Worm (Caenorhabditis elegans) whole organism, early embryonic: ENCODE results near the gene mab-5.

Source experiments
- B0310.2 ChIP-seq: sonication (generic microtip); optimal IDR thresholded peaks from 2 replicates; lab custom pipeline; 2016; ENCODE audit warnings: mild to moderate bottlenecking, missing genetic modification characterization, missing compliant biosample characterization
- F13C5.2 ChIP-seq: sonication (generic microtip); optimal IDR thresholded peaks from 2 replicates; lab custom pipeline; 2017; ENCODE audit warnings: mild to moderate bottlenecking, missing genetic modification characterization, inconsistent platforms, missing compliant biosample characterization
- aly-1 ChIP-seq: sonication (generic microtip); optimal IDR thresholded peaks from 2 replicates; lab custom pipeline; 2016; ENCODE audit warnings: missing genetic modification characterization, missing compliant biosample characterization
- ama-1 ChIP-seq: fragments of 150-350 bp; optimal IDR thresholded peaks from 2 replicates; lab custom pipeline; 2014
- ceh-13 ChIP-seq: fragments of 200-800 bp; sonication (Bioruptor generic); optimal IDR thresholded peaks from 2 replicates; lab custom pipeline; 2018; ENCODE audit warnings: mild to moderate bottlenecking, missing genetic modification characterization, missing compliant biosample characterization
- ceh-36 ChIP-seq: sonication (generic microtip); optimal IDR thresholded peaks from 2 replicates; lab custom pipeline; 2016; ENCODE audit warnings: missing genetic modification characterization, inconsistent platforms, missing compliant biosample characterization
- ets-7 ChIP-seq: sonication (generic microtip); optimal IDR thresholded peaks from 2 replicates; lab custom pipeline; 2016; ENCODE audit warnings: missing genotype, missing genetic modification characterization, missing compliant biosample characterization
- flt-1 ChIP-seq: fragments of 200-800 bp; sonication (Bioruptor generic); IDR thresholded peaks from 2 replicates; pipeline ENCODE4 v1.3.6; 2022; ENCODE audit warnings: missing genetic modification characterization, missing compliant biosample characterization
- hmbx-1 ChIP-seq: sonication (generic microtip); optimal IDR thresholded peaks from 2 replicates; lab custom pipeline; 2016; ENCODE audit warnings: mild to moderate bottlenecking, missing genetic modification characterization, missing compliant biosample characterization
- hmg-4 ChIP-seq: fragments of 200-800 bp; sonication (Bioruptor generic); optimal IDR thresholded peaks from 2 replicates; lab custom pipeline; 2018; ENCODE audit warnings: mild to moderate bottlenecking, missing genetic modification characterization, missing compliant biosample characterization
- hnd-1 ChIP-seq: sonication (generic microtip); optimal IDR thresholded peaks from 2 replicates; lab custom pipeline; 2016; ENCODE audit warnings: missing genetic modification characterization, missing compliant biosample characterization
- pes-1 ChIP-seq: fragments of 200-800 bp; sonication (Bioruptor generic); IDR thresholded peaks from 2 replicates; pipeline ENCODE4 v1.3.6; 2022; ENCODE audit warnings: missing genetic modification reagents, missing genetic modification characterization, missing compliant biosample characterization
- scrt-1 ChIP-seq: fragments of 200-800 bp; sonication (Bioruptor generic); IDR thresholded peaks from 2 replicates; pipeline ENCODE4 v1.3.6; 2022; ENCODE audit warnings: missing genetic modification characterization, missing compliant biosample characterization
- sea-1 ChIP-seq: fragments of 200-800 bp; sonication (Bioruptor generic); conservative IDR thresholded peaks from 2 replicates; pipeline ENCODE4 v1.3.6; 2022; ENCODE audit warnings: missing genetic modification characterization, missing compliant biosample characterization
- tbx-11 ChIP-seq: fragments of 200-800 bp; sonication (Bioruptor generic); IDR thresholded peaks from 2 replicates; pipeline ENCODE4 v1.3.6; 2022; ENCODE audit warnings: missing genetic modification characterization, missing compliant biosample characterization
- tbx-37 ChIP-seq: fragments of 200-800 bp; sonication (Bioruptor generic); conservative IDR thresholded peaks from 2 replicates; pipeline ENCODE4 v1.3.6; 2022; ENCODE audit warnings: missing genetic modification reagents, missing genetic modification characterization, missing compliant biosample characterization
- tra-4 ChIP-seq: sonication (generic microtip); optimal IDR thresholded peaks from 2 replicates; lab custom pipeline; 2017; ENCODE audit warnings: missing genetic modification characterization, missing compliant biosample characterization

mab-5 gene

ce11 chrIII:7783354-7783753 lies at the start of gene mab-5:
TSS of gene mab-5 (minus strand) at chrIII:7783454.
- TF ChIP-seq ets-7 (tag; lab: Kevin White, UChicago) (no peak), flt-1 (GFP tag; lab: Robert Waterston, UW) (no peak), F13C5.2 (tag; lab: Kevin White, UChicago) (no peak), ama-1 (no peak), scrt-1 (GFP tag; lab: Robert Waterston, UW) (no peak), tra-4 (tag; lab: Kevin White, UChicago) (no peak), B0310.2 (tag; lab: Kevin White, UChicago) (no peak), pes-1 (GFP tag; lab: Robert Waterston, UW) (no peak)

- TF ChIP-seq ets-7 (tag; lab: Kevin White, UChicago) = no peak
- no peak for TF ChIP-seq ceh-36 (tag; lab: Kevin White, UChicago)
- TF ChIP-seq hmbx-1 (tag; lab: Kevin White, UChicago) = no peak
- TF ChIP-seq ceh-13 (GFP tag; lab: Kevin White, UChicago) = no peak
- no peak for TF ChIP-seq tbx-37
- TF ChIP-seq F13C5.2 (tag; lab: Kevin White, UChicago) = no peak
- no peak for TF ChIP-seq tra-4 (tag; lab: Kevin White, UChicago)
- no peak for TF ChIP-seq flt-1 (GFP tag; lab: Robert Waterston, UW)
- TF ChIP-seq ama-1 = no peak
- no peak for TF ChIP-seq pes-1 (GFP tag; lab: Robert Waterston, UW)
- TF ChIP-seq hmg-4 = no peak
- no peak for TF ChIP-seq hnd-1 (tag; lab: Kevin White, UChicago)
- no peak for TF ChIP-seq aly-1 (tag; lab: Kevin White, UChicago)
- TF ChIP-seq B0310.2 (tag; lab: Kevin White, UChicago) = no peak
- no peak for TF ChIP-seq tbx-11 (GFP tag; lab: Robert Waterston, UW)
- no peak for TF ChIP-seq scrt-1 (GFP tag; lab: Robert Waterston, UW)
- TF ChIP-seq sea-1 (GFP tag; lab: Robert Waterston, UW) = no peak
Measured at ce11 chrIII:7832473-7832872, 49.2 kb upstream of the mab-5 start.

- TF ChIP-seq flt-1 (GFP tag; lab: Robert Waterston, UW) = no peak
- no peak for TF ChIP-seq sea-1 (GFP tag; lab: Robert Waterston, UW)
Measured at ce11 chrIII:7828576-7829461, 45.6 kb upstream of the mab-5 start, which contains the start of the genes egl-45 and kcmf-1. TSS of gene egl-45 (minus strand) at chrIII:7828626. TSS of gene kcmf-1 (plus strand) at chrIII:7829411.

ce11 chrIII:7824041-7824440 lies 40.8 kb upstream of the mab-5 start:
- TF ChIP-seq aly-1 (tag; lab: Kevin White, UChicago) = no peak
- no peak for TF ChIP-seq B0310.2 (tag; lab: Kevin White, UChicago)
- TF ChIP-seq pes-1 (GFP tag; lab: Robert Waterston, UW) = no peak
- TF ChIP-seq flt-1 (GFP tag; lab: Robert Waterston, UW) = no peak
- TF ChIP-seq hmg-4 = no peak
- no peak for TF ChIP-seq sea-1 (GFP tag; lab: Robert Waterston, UW)
- TF ChIP-seq tbx-37 = no peak
- TF ChIP-seq F13C5.2 (tag; lab: Kevin White, UChicago) = no peak
- no peak for TF ChIP-seq ceh-13 (GFP tag; lab: Kevin White, UChicago)
- TF ChIP-seq hmbx-1 (tag; lab: Kevin White, UChicago) = no peak

ce11 chrIII:7823285-7823684 lies 40.0 kb upstream of the mab-5 start:
- TF ChIP-seq flt-1 (GFP tag; lab: Robert Waterston, UW) (no peak), tbx-37 (no peak), scrt-1 (GFP tag; lab: Robert Waterston, UW) (no peak), pes-1 (GFP tag; lab: Robert Waterston, UW) (no peak), F13C5.2 (tag; lab: Kevin White, UChicago) (no peak), aly-1 (tag; lab: Kevin White, UChicago) (no peak), hmg-4 (no peak), ceh-13 (GFP tag; lab: Kevin White, UChicago) (no peak), B0310.2 (tag; lab: Kevin White, UChicago) (no peak), hmbx-1 (tag; lab: Kevin White, UChicago) (no peak), ama-1 (no peak), ets-7 (tag; lab: Kevin White, UChicago) (no peak), sea-1 (GFP tag; lab: Robert Waterston, UW) (no peak)

ce11 chrIII:7819866-7820265 lies 36.6 kb upstream of the mab-5 start:
- TF ChIP-seq pes-1 (GFP tag; lab: Robert Waterston, UW) = no peak
- TF ChIP-seq B0310.2 (tag; lab: Kevin White, UChicago) = no peak
- TF ChIP-seq hmg-4 = no peak
- TF ChIP-seq sea-1 (GFP tag; lab: Robert Waterston, UW) = no peak
- no peak for TF ChIP-seq aly-1 (tag; lab: Kevin White, UChicago)
- TF ChIP-seq hnd-1 (tag; lab: Kevin White, UChicago) = no peak
- no peak for TF ChIP-seq hmbx-1 (tag; lab: Kevin White, UChicago)
- no peak for TF ChIP-seq ets-7 (tag; lab: Kevin White, UChicago)
- no peak for TF ChIP-seq flt-1 (GFP tag; lab: Robert Waterston, UW)
- TF ChIP-seq F13C5.2 (tag; lab: Kevin White, UChicago) = no peak
- no peak for TF ChIP-seq ceh-13 (GFP tag; lab: Kevin White, UChicago)
- no peak for TF ChIP-seq tbx-37
- no peak for TF ChIP-seq tbx-11 (GFP tag; lab: Robert Waterston, UW)
- TF ChIP-seq ceh-36 (tag; lab: Kevin White, UChicago) = no peak
- TF ChIP-seq scrt-1 (GFP tag; lab: Robert Waterston, UW) = no peak
- no peak for TF ChIP-seq ama-1
- no peak for TF ChIP-seq tra-4 (tag; lab: Kevin White, UChicago)

ce11 chrIII:7818965-7819364 lies 35.7 kb upstream of the mab-5 start:
- TF ChIP-seq pes-1 (GFP tag; lab: Robert Waterston, UW) (no peak), B0310.2 (tag; lab: Kevin White, UChicago) (no peak), scrt-1 (GFP tag; lab: Robert Waterston, UW) (no peak), tra-4 (tag; lab: Kevin White, UChicago) (no peak), aly-1 (tag; lab: Kevin White, UChicago) (no peak), flt-1 (GFP tag; lab: Robert Waterston, UW) (no peak), F13C5.2 (tag; lab: Kevin White, UChicago) (no peak), tbx-11 (GFP tag; lab: Robert Waterston, UW) (no peak), hmg-4 (no peak), tbx-37 (no peak), ama-1 (no peak), ets-7 (tag; lab: Kevin White, UChicago) (no peak), ceh-36 (tag; lab: Kevin White, UChicago) (no peak), sea-1 (GFP tag; lab: Robert Waterston, UW) (no peak), hmbx-1 (tag; lab: Kevin White, UChicago) (no peak), hnd-1 (tag; lab: Kevin White, UChicago) (no peak), ceh-13 (GFP tag; lab: Kevin White, UChicago) (no peak)
